Worm (Caenorhabditis elegans): ENCODE measurements around the gene K09E9.1.

K09E9.1 gene

DNA sequence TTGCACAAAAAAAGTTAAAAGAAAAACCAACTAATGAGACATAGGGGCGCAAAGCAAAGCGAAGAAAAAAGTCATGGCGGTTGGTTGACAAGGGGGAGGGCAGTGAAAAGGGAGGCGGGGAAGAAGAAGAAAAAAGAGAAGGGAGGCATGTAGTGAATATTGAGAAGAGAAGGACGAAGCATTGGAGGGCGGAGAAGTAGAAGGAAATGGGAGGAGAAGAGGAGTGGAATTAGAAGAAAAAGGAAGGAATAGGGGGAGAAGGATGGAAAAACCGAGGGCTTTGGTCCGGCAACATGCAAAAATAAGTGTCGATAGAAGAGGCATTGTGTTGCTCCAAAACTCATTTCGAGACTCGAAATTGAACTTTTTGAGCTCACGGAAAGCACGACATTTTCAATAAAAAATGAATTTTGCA lies 10.5 kb downstream of the K09E9.1 start:
- TF ChIP-seq zag-1 (tag; optimal IDR thresholded peaks at IDR 0.05) (peak; percentile 26), unc-55 (GFP tag; optimal IDR thresholded peaks at IDR 0.05) (peak; percentile 44), crh-2 (tag; optimal IDR thresholded peaks at IDR 0.05) (peak; percentile 45), unc-62 (GFP tag; optimal IDR thresholded peaks at IDR 0.05) (no peak), peb-1 (tag; optimal IDR thresholded peaks at IDR 0.05) (no peak), mdl-1 (tag; optimal IDR thresholded peaks at IDR 0.05) (peak in 1 of 2 experiments; percentile 28), snpc-4 (tag; optimal IDR thresholded peaks at IDR 0.05) (peak; percentile 48), nhr-10 (tag; optimal IDR thresholded peaks at IDR 0.05) (no peak), sem-4 (tag; optimal IDR thresholded peaks at IDR 0.05) (peak; percentile 35), fos-1 (tag; optimal IDR thresholded peaks at IDR 0.05) (peak; percentile 30), gmeb-1 (tag; optimal IDR thresholded peaks at IDR 0.05) (no peak), nhr-129 (tag; optimal IDR thresholded peaks at IDR 0.05) (peak; percentile 64), lin-13 (GFP tag; optimal IDR thresholded peaks at IDR 0.05) (peak; percentile 2), nhr-77 (tag; optimal IDR thresholded peaks at IDR 0.05) (no peak), C34F6.9 (tag; optimal IDR thresholded peaks at IDR 0.05) (peak; percentile 70), nhr-12 (tag; optimal IDR thresholded peaks at IDR 0.05) (no peak), egl-27 (tag; optimal IDR thresholded peaks at IDR 0.05) (peak; percentile 25), nhr-25 (tag; optimal IDR thresholded peaks at IDR 0.05) (no peak), F13H6.1 (tag; optimal IDR thresholded peaks at IDR 0.05) (peak; percentile 44), R02D3.7 (tag; optimal IDR thresholded peaks at IDR 0.05) (no peak), ztf-1 (GFP tag; conservative IDR thresholded peaks at IDR 0.05) (no peak), lsy-2 (tag; optimal IDR thresholded peaks at IDR 0.05) (peak; percentile 42 to 44), nhr-6 (tag; optimal IDR thresholded peaks at IDR 0.05) (no peak), ama-1 (optimal IDR thresholded peaks at IDR 0.05) (no peak), dmd-4 (tag; optimal IDR thresholded peaks at IDR 0.05) (no peak), ceh-82 (tag; optimal IDR thresholded peaks at IDR 0.05) (no peak), blmp-1 (tag; optimal IDR thresholded peaks at IDR 0.05; ENCODE audit: insufficient read depth) (no peak), nhr-21 (tag; optimal IDR thresholded peaks at IDR 0.05) (no peak), sma-9 (GFP tag; optimal IDR thresholded peaks at IDR 0.05) (no peak), sma-9 (tag; optimal IDR thresholded peaks at IDR 0.05) (no peak), ztf-11 (tag; optimal IDR thresholded peaks at IDR 0.05) (no peak), ceh-16 (tag; optimal IDR thresholded peaks at IDR 0.05) (no peak), mab-5 (tag; optimal IDR thresholded peaks at IDR 0.05) (peak; percentile 51), elt-1 (tag; optimal IDR thresholded peaks at IDR 0.05) (no peak), mbf-1 (tag; optimal IDR thresholded peaks at IDR 0.05) (no peak)

DNA sequence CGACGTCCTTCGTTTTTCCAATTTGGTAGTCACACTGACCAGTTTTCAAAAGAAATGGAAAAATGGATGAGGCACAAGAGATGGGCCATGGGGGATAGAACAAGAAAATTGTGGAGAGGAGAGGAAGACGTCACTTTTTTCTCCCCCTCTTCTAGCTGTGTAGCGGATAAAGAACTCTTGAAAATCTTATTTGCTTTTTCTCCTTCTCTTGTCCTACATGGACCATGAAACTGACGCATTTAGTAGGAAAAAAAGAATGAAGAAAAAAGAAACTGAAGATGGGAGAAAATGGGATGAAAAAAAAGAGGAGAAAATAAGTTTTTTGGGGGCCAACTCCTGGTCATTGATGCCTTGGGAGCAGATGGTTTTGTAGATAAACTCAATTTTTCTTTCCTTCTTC lies 13.7 kb downstream of the K09E9.1 start:
- TF ChIP-seq mdl-1 (tag; optimal IDR thresholded peaks at IDR 0.05) = peak in 1 of 2 experiments; percentile 2
- no peak for TF ChIP-seq snpc-4 (tag; optimal IDR thresholded peaks at IDR 0.05)
- no peak for TF ChIP-seq nhr-25 (tag; optimal IDR thresholded peaks at IDR 0.05)
- no peak for TF ChIP-seq lin-13 (GFP tag; optimal IDR thresholded peaks at IDR 0.05)
- no peak for TF ChIP-seq skn-1 (tag; optimal IDR thresholded peaks at IDR 0.05)
- peak; percentile 47 for TF ChIP-seq C34F6.9 (tag; optimal IDR thresholded peaks at IDR 0.05)
- peak; percentile 53 for TF ChIP-seq unc-55 (GFP tag; optimal IDR thresholded peaks at IDR 0.05)
- no peak for TF ChIP-seq ceh-16 (tag; optimal IDR thresholded peaks at IDR 0.05)
- no peak for TF ChIP-seq nhr-21 (tag; optimal IDR thresholded peaks at IDR 0.05)
- no peak for TF ChIP-seq unc-39 (tag; optimal IDR thresholded peaks at IDR 0.05)
- TF ChIP-seq nhr-23 (tag; optimal IDR thresholded peaks at IDR 0.05) = no peak
- peak in 1 of 2 experiments; percentile 31 for TF ChIP-seq lsy-2 (tag; optimal IDR thresholded peaks at IDR 0.05)
- no peak for TF ChIP-seq peb-1 (tag; optimal IDR thresholded peaks at IDR 0.05)
- TF ChIP-seq ZK546.5 (tag; optimal IDR thresholded peaks at IDR 0.05) = no peak
- no peak for TF ChIP-seq lin-39 (tag; optimal IDR thresholded peaks at IDR 0.05)
- TF ChIP-seq ztf-4 (tag; optimal IDR thresholded peaks at IDR 0.05) = no peak
- TF ChIP-seq sma-9 (GFP tag; optimal IDR thresholded peaks at IDR 0.05) = peak; percentile 22
- TF ChIP-seq sma-9 (tag; optimal IDR thresholded peaks at IDR 0.05) = no peak
- TF ChIP-seq nhr-129 (tag; optimal IDR thresholded peaks at IDR 0.05) = peak; percentile 21
- no peak for TF ChIP-seq dmd-4 (tag; optimal IDR thresholded peaks at IDR 0.05)
- no peak for TF ChIP-seq nhr-77 (tag; optimal IDR thresholded peaks at IDR 0.05)
- TF ChIP-seq egl-27 (tag; optimal IDR thresholded peaks at IDR 0.05) = no peak
- no peak for TF ChIP-seq sem-4 (tag; optimal IDR thresholded peaks at IDR 0.05)
- no peak for TF ChIP-seq crh-2 (tag; optimal IDR thresholded peaks at IDR 0.05)
- TF ChIP-seq gmeb-1 (tag; optimal IDR thresholded peaks at IDR 0.05) = no peak
- no peak for TF ChIP-seq unc-62 (GFP tag; optimal IDR thresholded peaks at IDR 0.05)
- TF ChIP-seq aly-2 (tag; optimal IDR thresholded peaks at IDR 0.05) = no peak
- no peak for TF ChIP-seq ceh-82 (tag; optimal IDR thresholded peaks at IDR 0.05)
- peak; percentile 70 for TF ChIP-seq zag-1 (tag; optimal IDR thresholded peaks at IDR 0.05)
- TF ChIP-seq ztf-11 (tag; optimal IDR thresholded peaks at IDR 0.05) = no peak
- TF ChIP-seq nhr-6 (tag; optimal IDR thresholded peaks at IDR 0.05) = no peak
- no peak for TF ChIP-seq lin-11 (tag; optimal IDR thresholded peaks at IDR 0.05)
- peak; percentile 37 for TF ChIP-seq F13H6.1 (tag; optimal IDR thresholded peaks at IDR 0.05)
- no peak for TF ChIP-seq blmp-1 (tag; optimal IDR thresholded peaks at IDR 0.05; ENCODE audit: insufficient read depth)
- TF ChIP-seq sma-3 (GFP tag; optimal IDR thresholded peaks at IDR 0.05) = no peak
- TF ChIP-seq elt-3 (tag; optimal IDR thresholded peaks at IDR 0.05) = no peak

Measured in whole organism, L2 larva.